Worm (Caenorhabditis elegans): ENCODE data around the gene cpt-2.

The cpt-2 gene

DNA sequence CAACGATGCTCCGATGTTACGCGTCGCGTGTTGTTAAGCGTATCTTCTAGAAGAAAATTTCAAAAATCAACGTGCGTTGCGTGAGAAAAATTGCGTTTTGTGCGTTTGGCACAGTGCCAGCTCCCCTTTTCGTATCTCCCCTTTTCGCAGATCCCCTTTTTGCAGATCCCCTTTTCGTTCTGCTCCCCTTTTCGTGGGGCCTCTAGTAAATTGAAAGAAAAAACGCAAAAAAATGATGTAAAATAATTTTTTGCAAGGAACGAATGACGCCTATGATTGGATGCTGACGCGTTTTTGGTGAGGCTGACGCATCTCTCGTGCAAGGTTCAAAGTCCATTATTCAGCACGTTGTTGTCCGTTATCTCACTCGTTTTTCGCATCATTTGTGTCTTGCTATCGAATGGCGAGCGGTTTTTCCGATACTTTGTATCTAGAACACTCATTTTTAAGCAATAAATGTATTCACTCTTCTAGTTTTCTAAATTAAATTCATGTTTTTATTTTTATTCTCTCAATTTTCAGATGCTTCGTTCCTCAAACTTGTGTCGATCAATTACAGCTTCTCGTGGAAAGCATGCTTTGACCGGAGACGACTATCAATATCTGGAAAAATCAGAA, at the start of gene cpt-2:
Gene cpt-2 (plus strand): TSS at position 523 of the 618 bp plus-strand sequence.
- TF ChIP-seq nhr-90 (tag; optimal IDR thresholded peaks at IDR 0.05; ENCODE audit: poor library complexity): peak; percentile 93
- TF ChIP-seq nhr-77 (tag; optimal IDR thresholded peaks at IDR 0.05): peak; percentile 66
- peak; percentile 81 for TF ChIP-seq lir-3 (tag; optimal IDR thresholded peaks at IDR 0.05; ENCODE audit: poor library complexity)
- peak; percentile 83 for TF ChIP-seq nhr-11 (tag; optimal IDR thresholded peaks at IDR 0.05)
- TF ChIP-seq sox-4 (tag; optimal IDR thresholded peaks at IDR 0.05): peak; percentile 75
- TF ChIP-seq ceh-82 (tag; optimal IDR thresholded peaks at IDR 0.05): peak; percentile 77 to 93 (median 89)
- peak; percentile 37 for TF ChIP-seq ama-1 (optimal IDR thresholded peaks at IDR 0.05)
- TF ChIP-seq egl-13 (tag; optimal IDR thresholded peaks at IDR 0.05): peak; percentile 77
- peak; percentile 81 for TF ChIP-seq lin-15B (tag; optimal IDR thresholded peaks at IDR 0.05)
- TF ChIP-seq fkh-10 (GFP tag; optimal IDR thresholded peaks at IDR 0.05): peak; percentile 75
- peak in 1 of 2 experiments; percentile 69 for TF ChIP-seq ztf-11 (tag; optimal IDR thresholded peaks at IDR 0.05)
- peak; percentile 90 to 93 for TF ChIP-seq lsy-2 (tag; optimal IDR thresholded peaks at IDR 0.05)
- peak; percentile 72 for TF ChIP-seq pax-3 (tag; optimal IDR thresholded peaks at IDR 0.05)
- peak; percentile 74 for TF ChIP-seq C16A3.4 (tag; optimal IDR thresholded peaks at IDR 0.05)
- TF ChIP-seq nhr-20 (tag; optimal IDR thresholded peaks at IDR 0.05): peak; percentile 92
- TF ChIP-seq dsc-1 (tag; optimal IDR thresholded peaks at IDR 0.05): peak; percentile 91
- peak; percentile 76 for TF ChIP-seq unc-98 (GFP tag; IDR thresholded peaks at IDR 0.05)
- peak; percentile 95 for TF ChIP-seq nhr-19 (GFP tag; conservative IDR thresholded peaks at IDR 0.05)
- TF ChIP-seq fkh-4 (tag; optimal IDR thresholded peaks at IDR 0.05; ENCODE audit: borderline replicate concordance): peak; percentile 49
- peak in 3 of 6 experiments; percentile 7 to 82 (median 79) for TF ChIP-seq elt-3 (tag; optimal IDR thresholded peaks at IDR 0.05)
- TF ChIP-seq nhr-85 (tag): peak; percentile 88
- peak in 1 of 2 experiments; percentile 86 for TF ChIP-seq mdl-1 (tag; optimal IDR thresholded peaks at IDR 0.05)
- peak; percentile 20 for TF ChIP-seq mef-2 (tag; optimal IDR thresholded peaks at IDR 0.05)
- TF ChIP-seq swsn-7 (tag; optimal IDR thresholded peaks at IDR 0.05): peak; percentile 91
- TF ChIP-seq elt-2 (tag; optimal IDR thresholded peaks at IDR 0.05): peak; percentile 88
- TF ChIP-seq nhr-71 (tag; optimal IDR thresholded peaks at IDR 0.05): peak; percentile 94
- TF ChIP-seq lin-13 (GFP tag; optimal IDR thresholded peaks at IDR 0.05): peak; percentile 84
- TF ChIP-seq grh-1 (GFP tag; IDR thresholded peaks at IDR 0.05): peak; percentile 89
- peak; percentile 46 for TF ChIP-seq sup-37 (GFP tag; optimal IDR thresholded peaks at IDR 0.05)
- TF ChIP-seq lin-35 (GFP tag; optimal IDR thresholded peaks at IDR 0.05): peak; percentile 83 to 90
- TF ChIP-seq mep-1 (tag; optimal IDR thresholded peaks at IDR 0.05): peak; percentile 91
- TF ChIP-seq fos-1 (tag; optimal IDR thresholded peaks at IDR 0.05): peak; percentile 77
- TF ChIP-seq zip-4 (GFP tag; optimal IDR thresholded peaks at IDR 0.05): peak; percentile 49
- peak; percentile 91 for TF ChIP-seq ceh-8 (GFP tag; optimal IDR thresholded peaks at IDR 0.05)
- TF ChIP-seq ceh-88 (GFP tag; IDR thresholded peaks at IDR 0.05): peak; percentile 78
- TF ChIP-seq C04F5.9 (tag; optimal IDR thresholded peaks at IDR 0.05): peak; percentile 58
- peak; percentile 67 to 82 (median 81) for TF ChIP-seq dpl-1 (GFP tag; optimal IDR thresholded peaks at IDR 0.05)
- TF ChIP-seq nhr-47 (tag; optimal IDR thresholded peaks at IDR 0.05): peak; percentile 96
- TF ChIP-seq F16B12.6 (tag; optimal IDR thresholded peaks at IDR 0.05): peak; percentile 53
- TF ChIP-seq hpl-2 (GFP tag; optimal IDR thresholded peaks at IDR 0.05): peak; percentile 66
- TF ChIP-seq aly-2 (tag; optimal IDR thresholded peaks at IDR 0.05): peak; percentile 54
- peak; percentile 91 for TF ChIP-seq xbp-1 (tag; optimal IDR thresholded peaks at IDR 0.05)
- TF ChIP-seq skn-1 (tag; optimal IDR thresholded peaks at IDR 0.05): peak; percentile 76
- TF ChIP-seq snpc-4 (tag; optimal IDR thresholded peaks at IDR 0.05): peak; percentile 79
- TF ChIP-seq tbx-2 (tag; optimal IDR thresholded peaks at IDR 0.05): peak; percentile 91
- peak; percentile 86 for TF ChIP-seq lin-39 (tag; optimal IDR thresholded peaks at IDR 0.05)
- TF ChIP-seq rnt-1 (tag; optimal IDR thresholded peaks at IDR 0.05): peak; percentile 93
- peak; percentile 92 for TF ChIP-seq isw-1 (GFP tag; IDR thresholded peaks at IDR 0.05)
- peak; percentile 89 for TF ChIP-seq mab-9 (GFP tag; IDR thresholded peaks at IDR 0.05)
- peak; percentile 64 for TF ChIP-seq ztf-4 (tag; optimal IDR thresholded peaks at IDR 0.05)
- TF ChIP-seq fkh-8 (tag; optimal IDR thresholded peaks at IDR 0.05): peak; percentile 79
- TF ChIP-seq unc-130 (tag; optimal IDR thresholded peaks at IDR 0.05): peak; percentile 94
